Worm (Caenorhabditis elegans): Measurements from ENCODE around the gene fars-2.
A peak's percentile ranks its signal among the peaks of the same experiment; 100 is the strongest.

The fars-2 gene

ce11 chrV:19897557-19897956 is 9.7 kb downstream of the fars-2 start (continued):
- TF ChIP-seq F16B12.6 (tag; optimal IDR thresholded peaks at IDR 0.05) = peak; percentile 24
- TF ChIP-seq ces-1 (GFP tag; optimal IDR thresholded peaks at IDR 0.05) = no peak
- no peak for TF ChIP-seq nhr-77 (tag; optimal IDR thresholded peaks at IDR 0.05)
- no peak for TF ChIP-seq pax-3 (tag; optimal IDR thresholded peaks at IDR 0.05)
- peak; percentile 20 for TF ChIP-seq nhr-20 (tag; optimal IDR thresholded peaks at IDR 0.05)
- TF ChIP-seq ets-5 (GFP tag; IDR thresholded peaks at IDR 0.05) = no peak
- peak; percentile 92 for TF ChIP-seq lin-14 (GFP tag; optimal IDR thresholded peaks at IDR 0.05)
- TF ChIP-seq nhr-11 (tag; optimal IDR thresholded peaks at IDR 0.05) = peak; percentile 29
- TF ChIP-seq mef-2 (tag; optimal IDR thresholded peaks at IDR 0.05) = no peak
- peak; percentile 49 for TF ChIP-seq fos-1 (tag; optimal IDR thresholded peaks at IDR 0.05)
- TF ChIP-seq mdl-1 (tag; optimal IDR thresholded peaks at IDR 0.05) = peak in 1 of 2 experiments; percentile 47
- no peak for TF ChIP-seq ceh-8 (GFP tag; optimal IDR thresholded peaks at IDR 0.05)
- TF ChIP-seq fkh-10 (GFP tag; optimal IDR thresholded peaks at IDR 0.05) = peak; percentile 25
- TF ChIP-seq sup-37 (GFP tag; optimal IDR thresholded peaks at IDR 0.05) = no peak
- TF ChIP-seq C16A3.4 (tag; optimal IDR thresholded peaks at IDR 0.05) = no peak
- no peak for TF ChIP-seq C34B4.2 (tag; optimal IDR thresholded peaks at IDR 0.05)
- TF ChIP-seq efl-1 (optimal IDR thresholded peaks at IDR 0.05) = peak; percentile 40 to 50
- TF ChIP-seq efl-1 (GFP tag; optimal IDR thresholded peaks at IDR 0.05 in 1 of 2) = peak; percentile 34 to 86
- no peak for TF ChIP-seq ceh-90 (tag; optimal IDR thresholded peaks at IDR 0.05)
- TF ChIP-seq egl-27 (tag; optimal IDR thresholded peaks at IDR 0.05) = peak in 1 of 2 experiments; percentile 29
- no peak for TF ChIP-seq ceh-88 (GFP tag; IDR thresholded peaks at IDR 0.05)
- TF ChIP-seq nhr-85 (tag) = no peak
- no peak for TF ChIP-seq jun-1 (tag; optimal IDR thresholded peaks at IDR 0.05)
- TF ChIP-seq lin-15B (tag; optimal IDR thresholded peaks at IDR 0.05) = no peak
- no peak for TF ChIP-seq unc-86 (tag; optimal IDR thresholded peaks at IDR 0.05)
- TF ChIP-seq unc-62 (GFP tag; optimal IDR thresholded peaks at IDR 0.05) = no peak
- TF ChIP-seq swsn-7 (tag; optimal IDR thresholded peaks at IDR 0.05) = peak; percentile 50
- TF ChIP-seq efl-3 (GFP tag; optimal IDR thresholded peaks at IDR 0.05) = no peak
- peak in 2 of 3 experiments; percentile 24 to 43 for TF ChIP-seq ceh-82 (tag; optimal IDR thresholded peaks at IDR 0.05)
- TF ChIP-seq tbx-2 (tag; optimal IDR thresholded peaks at IDR 0.05) = peak; percentile 29
- TF ChIP-seq isw-1 (GFP tag; IDR thresholded peaks at IDR 0.05) = no peak

- TF ChIP-seq ceh-82 (tag; optimal IDR thresholded peaks at IDR 0.05) (no peak), nhr-19 (GFP tag; conservative IDR thresholded peaks at IDR 0.05) (no peak), nhr-84 (tag; optimal IDR thresholded peaks at IDR 0.05) (no peak), lin-15B (tag; optimal IDR thresholded peaks at IDR 0.05) (no peak), alr-1 (tag; optimal IDR thresholded peaks at IDR 0.05; ENCODE audit: borderline replicate concordance) (no peak), egl-13 (tag; optimal IDR thresholded peaks at IDR 0.05) (no peak), lin-39 (tag; optimal IDR thresholded peaks at IDR 0.05) (no peak)
Observed at ce11 chrV:19895250-19895649, 12.0 kb downstream of the fars-2 start, which contains the start of gene gly-4. gly-4 (minus strand) TSS chrV:19895350.

ce11 chrV:19882916-19883315 is 24.3 kb downstream of the fars-2 start, which contains the start of gene Y116F11B.13:
Y116F11B.13 (plus strand) TSS chrV:19883216.
- TF ChIP-seq F16B12.6 (tag; optimal IDR thresholded peaks at IDR 0.05) (no peak), unc-98 (GFP tag; IDR thresholded peaks at IDR 0.05) (no peak), Y116A8C.19 (tag; optimal IDR thresholded peaks at IDR 0.05; ENCODE audit: borderline replicate concordance) (no peak), lin-39 (tag; optimal IDR thresholded peaks at IDR 0.05) (no peak), ets-5 (GFP tag; IDR thresholded peaks at IDR 0.05) (no peak), nhr-77 (tag; optimal IDR thresholded peaks at IDR 0.05) (no peak), tlp-1 (tag; optimal IDR thresholded peaks at IDR 0.05) (no peak), nhr-47 (tag; optimal IDR thresholded peaks at IDR 0.05) (no peak), jun-1 (tag; optimal IDR thresholded peaks at IDR 0.05) (no peak), lin-35 (GFP tag; optimal IDR thresholded peaks at IDR 0.05) (no peak), nhr-28 (tag; optimal IDR thresholded peaks at IDR 0.05) (no peak), snu-23 (GFP tag; optimal IDR thresholded peaks at IDR 0.05) (no peak), unc-130 (tag; optimal IDR thresholded peaks at IDR 0.05) (no peak), isw-1 (GFP tag; IDR thresholded peaks at IDR 0.05) (no peak), ceh-63 (GFP tag; optimal IDR thresholded peaks at IDR 0.05) (no peak), vab-15 (tag; optimal IDR thresholded peaks at IDR 0.05) (no peak), C16A3.4 (tag; optimal IDR thresholded peaks at IDR 0.05) (no peak), efl-3 (GFP tag; optimal IDR thresholded peaks at IDR 0.05) (no peak)
